Worm (Caenorhabditis elegans) whole organism, L3 larva: ENCODE data around the gene srh-87.

Source experiments
- R02D3.7 ChIP-seq: fragments of 150-350 bp; optimal IDR thresholded peaks from 2 replicates; lab custom pipeline; 2014; ENCODE audit warnings: missing biosample characterization, missing genetic modification characterization
- ZK546.5 ChIP-seq: sonication (generic microtip); optimal IDR thresholded peaks from 2 replicates; lab custom pipeline; 2017; ENCODE audit warnings: missing biosample characterization, missing genetic modification characterization
- aly-2 ChIP-seq: fragments of 150-350 bp; optimal IDR thresholded peaks from 2 replicates; lab custom pipeline; 2014; ENCODE audit warnings: missing biosample characterization, missing genetic modification characterization
- ama-1 ChIP-seq: fragments of 150-350 bp; optimal IDR thresholded peaks from 2 replicates; lab custom pipeline; 2018
- ceh-28 ChIP-seq: fragments of 150-350 bp; optimal IDR thresholded peaks from 2 replicates; lab custom pipeline; 2014; ENCODE audit warnings: missing biosample characterization, missing genetic modification reagents, missing genetic modification characterization
- ceh-82 ChIP-seq: fragments of 150-350 bp; optimal IDR thresholded peaks from 2 replicates; lab custom pipeline; 2014; ENCODE audit warnings: missing biosample characterization, missing genetic modification characterization
- daf-12 ChIP-seq: fragments of 150-350 bp; optimal IDR thresholded peaks from 2 replicates; lab custom pipeline; 2014; ENCODE audit warnings: missing biosample characterization, missing genetic modification reagents, missing genetic modification characterization
- egl-27 ChIP-seq: sonication (generic microtip); optimal IDR thresholded peaks from 4 replicates; lab custom pipeline; 2017; ENCODE audit warnings: missing biosample characterization, missing genetic modification reagents, missing genetic modification characterization
- egl-5 ChIP-seq: fragments of 150-350 bp; optimal IDR thresholded peaks from 2 replicates; lab custom pipeline; 2017; ENCODE audit warnings: missing biosample characterization, missing genetic modification reagents, missing genetic modification characterization, inconsistent platforms
- elt-1 ChIP-seq: fragments of 150-350 bp; optimal IDR thresholded peaks from 2 replicates; lab custom pipeline; 2014; ENCODE audit warnings: missing biosample characterization, missing genetic modification characterization
- elt-2 ChIP-seq: sonication (generic microtip); optimal IDR thresholded peaks from 2 replicates; lab custom pipeline; 2016; ENCODE audit warnings: missing genetic modification reagents, mild to moderate bottlenecking, missing genetic modification characterization, missing compliant biosample characterization
- elt-3 ChIP-seq, 3 experiments: fragments of 150-350 bp in 1 of 3; sonication (generic microtip) in 2 of 3; optimal IDR thresholded peaks; 2 replicates in 2 of 3; 4 replicates in 1 of 3; lab custom pipeline; 2014 to 2017; ENCODE audit warnings: missing biosample characterization in 3 of 3, missing genetic modification characterization in 3 of 3
- fkh-10 ChIP-seq: sonication (generic microtip); optimal IDR thresholded peaks from 2 replicates; lab custom pipeline; 2017; ENCODE audit warnings: missing biosample characterization, missing genetic modification reagents, missing genetic modification characterization
- fkh-2 ChIP-seq: fragments of 150-350 bp; optimal IDR thresholded peaks from 2 replicates; lab custom pipeline; 2014; ENCODE audit warnings: missing biosample characterization, missing genetic modification reagents, missing genetic modification characterization
- fos-1 ChIP-seq: fragments of 150-350 bp; optimal IDR thresholded peaks from 2 replicates; lab custom pipeline; 2014; ENCODE audit warnings: missing biosample characterization, missing genetic modification characterization
- hmg-11 ChIP-seq: sonication (generic microtip); optimal IDR thresholded peaks from 2 replicates; lab custom pipeline; 2016; ENCODE audit warnings: missing genetic modification characterization, missing compliant biosample characterization
- jun-1 ChIP-seq: fragments of 150-350 bp; optimal IDR thresholded peaks from 2 replicates; lab custom pipeline; 2014; ENCODE audit warnings: missing biosample characterization, missing genetic modification reagents, missing genetic modification characterization
- lin-15B ChIP-seq: fragments of 150-350 bp; optimal IDR thresholded peaks from 2 replicates; lab custom pipeline; 2014; ENCODE audit warnings: missing biosample characterization, missing genetic modification characterization
- lin-39 ChIP-seq: fragments of 150-350 bp; optimal IDR thresholded peaks from 2 replicates; lab custom pipeline; 2018; ENCODE audit warnings: missing biosample characterization, missing genetic modification reagents, missing genetic modification characterization
- lsy-12 ChIP-seq: sonication (generic microtip); optimal IDR thresholded peaks from 2 replicates; lab custom pipeline; 2016; ENCODE audit warnings: mild to moderate bottlenecking, missing genetic modification characterization, missing compliant biosample characterization
- nfya-1 ChIP-seq: sonication (generic microtip); optimal IDR thresholded peaks from 2 replicates; lab custom pipeline; 2017; ENCODE audit warnings: missing genetic modification characterization, mild to moderate bottlenecking, missing compliant biosample characterization, antibody characterized with exemption, moderate library complexity; ENCODE audit not compliant: insufficient read depth
- nhr-23 ChIP-seq: fragments of 150-350 bp; optimal IDR thresholded peaks from 2 replicates; lab custom pipeline; 2014; ENCODE audit warnings: missing biosample characterization, missing genetic modification reagents, missing genetic modification characterization
- nhr-237 ChIP-seq: fragments of 150-350 bp; optimal IDR thresholded peaks from 2 replicates; lab custom pipeline; 2014; ENCODE audit warnings: missing biosample characterization, missing genetic modification characterization
- nhr-25 ChIP-seq: sonication (generic microtip); optimal IDR thresholded peaks from 2 replicates; lab custom pipeline; 2017; ENCODE audit warnings: missing biosample characterization, missing genetic modification characterization
- nhr-28 ChIP-seq: fragments of 150-350 bp; optimal IDR thresholded peaks from 2 replicates; lab custom pipeline; 2014; ENCODE audit warnings: missing biosample characterization, missing genetic modification characterization
- nhr-43 ChIP-seq: sonication (generic microtip); optimal IDR thresholded peaks from 2 replicates; lab custom pipeline; 2016; ENCODE audit warnings: mild to moderate bottlenecking, missing genetic modification characterization, missing compliant biosample characterization; ENCODE audit not compliant: poor library complexity, severe bottlenecking
- nhr-76 ChIP-seq: fragments of 150-350 bp; sonication (generic microtip); optimal IDR thresholded peaks from 5 replicates; lab custom pipeline; 2014; ENCODE audit warnings: missing biosample characterization, missing genetic modification characterization
- nhr-77 ChIP-seq: fragments of 150-350 bp; optimal IDR thresholded peaks from 2 replicates; lab custom pipeline; 2014; ENCODE audit warnings: missing biosample characterization, missing genetic modification characterization
- pha-4 ChIP-seq: fragments of 150-350 bp; optimal IDR thresholded peaks from 2 replicates; lab custom pipeline; 2014; ENCODE audit warnings: missing biosample characterization, missing genetic modification reagents, missing genetic modification characterization
- pqm-1 ChIP-seq: fragments of 150-350 bp; optimal IDR thresholded peaks from 2 replicates; lab custom pipeline; 2017; ENCODE audit warnings: missing biosample characterization, missing genetic modification characterization, inconsistent platforms
- sea-2 ChIP-seq: fragments of 150-350 bp; sonication (generic microtip); optimal IDR thresholded peaks from 4 replicates; lab custom pipeline; 2014; ENCODE audit warnings: missing biosample characterization, missing genetic modification reagents, missing genetic modification characterization
- skn-1 ChIP-seq: fragments of 150-350 bp; optimal IDR thresholded peaks from 2 replicates; lab custom pipeline; 2014; ENCODE audit warnings: missing biosample characterization, missing genetic modification characterization
- snpc-4 ChIP-seq: fragments of 150-350 bp; optimal IDR thresholded peaks from 2 replicates; lab custom pipeline; 2014; ENCODE audit warnings: missing biosample characterization, missing genetic modification characterization
- unc-39 ChIP-seq: sonication (generic microtip); optimal IDR thresholded peaks from 4 replicates; lab custom pipeline; 2017; ENCODE audit warnings: missing biosample characterization, missing genetic modification characterization
- unc-62 ChIP-seq: fragments of 150-350 bp; sonication (generic microtip); optimal IDR thresholded peaks from 4 replicates; lab custom pipeline; 2014; ENCODE audit warnings: missing biosample characterization, missing genetic modification reagents, missing genetic modification characterization
- zag-1 ChIP-seq: fragments of 150-350 bp; optimal IDR thresholded peaks from 2 replicates; lab custom pipeline; 2014; ENCODE audit warnings: missing biosample characterization, missing genetic modification characterization
- ztf-11 ChIP-seq: fragments of 150-350 bp; optimal IDR thresholded peaks from 2 replicates; lab custom pipeline; 2014; ENCODE audit warnings: missing biosample characterization, missing genetic modification characterization

The srh-87 gene

DNA sequence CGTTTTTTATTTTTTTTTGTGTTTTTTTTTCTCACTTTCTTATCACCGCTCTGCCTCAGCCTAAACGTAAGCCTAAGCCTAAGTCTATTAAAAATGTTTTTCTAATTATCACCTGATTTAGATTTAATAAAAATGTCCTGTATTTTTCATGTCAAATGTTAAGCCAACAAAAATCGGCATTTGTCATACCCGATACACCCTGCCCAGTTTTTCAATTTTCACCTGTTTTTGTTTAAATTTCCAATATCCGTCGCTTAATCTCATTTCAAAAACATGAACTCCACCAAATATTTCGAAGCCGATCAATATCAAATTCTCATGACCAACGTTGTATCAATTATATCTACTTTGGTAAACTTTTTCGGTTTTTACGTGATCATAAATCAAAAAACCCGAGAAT lies 14.2 kb downstream of the srh-87 start, which contains the start of gene C31B8.1:
Gene C31B8.1 (plus strand): TSS at position 301 of the 400 bp plus-strand sequence.
- TF ChIP-seq lin-15B (tag; lab: Kevin White, UChicago), result no peak
- no peak for TF ChIP-seq nhr-76 (tag; lab: Kevin White, UChicago)
- TF ChIP-seq zag-1 (tag; lab: Kevin White, UChicago), result no peak
- no peak for TF ChIP-seq nhr-237 (tag; lab: Kevin White, UChicago)
- TF ChIP-seq sea-2 (GFP tag; lab: Kevin White, UChicago), result no peak
- no peak for TF ChIP-seq nhr-77
- TF ChIP-seq aly-2, result no peak
- TF ChIP-seq daf-12 (tag; lab: Kevin White, UChicago), result no peak
- no peak for TF ChIP-seq nhr-25 (tag; lab: Kevin White, UChicago)
- no peak for TF ChIP-seq lin-39 (tag; lab: Kevin White, UChicago)
- TF ChIP-seq ceh-28 (tag; lab: Kevin White, UChicago), result no peak
- no peak for TF ChIP-seq fkh-2 (tag; lab: Kevin White, UChicago)
- TF ChIP-seq ceh-82 (tag; lab: Kevin White, UChicago), result no peak
- no peak for TF ChIP-seq egl-5
- TF ChIP-seq nhr-23 (tag; lab: Kevin White, UChicago), result no peak
- no peak for TF ChIP-seq ZK546.5 (tag; lab: Kevin White, UChicago)

DNA sequence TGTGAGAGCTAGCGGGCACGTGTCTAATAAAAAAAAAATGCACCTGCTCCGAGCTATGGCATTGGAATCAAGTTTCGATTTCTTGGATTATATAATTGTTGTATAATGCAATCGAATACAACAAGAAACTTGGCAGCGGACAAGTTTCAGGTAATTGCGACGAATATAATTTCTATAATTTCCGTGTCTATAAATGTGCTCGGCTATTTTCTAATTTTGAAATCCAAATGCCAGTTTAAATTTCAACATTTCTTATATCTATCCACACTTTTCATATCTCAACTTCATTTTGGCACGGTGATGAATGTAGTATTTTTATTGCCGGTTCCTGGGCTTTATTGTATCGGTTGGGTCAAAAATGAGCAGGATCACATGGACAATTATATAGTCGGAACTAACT lies 15.7 kb downstream of the srh-87 start, which contains the start of gene C31B8.16:
Gene C31B8.16 (plus strand): TSS at position 301 of the 400 bp plus-strand sequence.
- no peak for TF ChIP-seq nhr-77

DNA sequence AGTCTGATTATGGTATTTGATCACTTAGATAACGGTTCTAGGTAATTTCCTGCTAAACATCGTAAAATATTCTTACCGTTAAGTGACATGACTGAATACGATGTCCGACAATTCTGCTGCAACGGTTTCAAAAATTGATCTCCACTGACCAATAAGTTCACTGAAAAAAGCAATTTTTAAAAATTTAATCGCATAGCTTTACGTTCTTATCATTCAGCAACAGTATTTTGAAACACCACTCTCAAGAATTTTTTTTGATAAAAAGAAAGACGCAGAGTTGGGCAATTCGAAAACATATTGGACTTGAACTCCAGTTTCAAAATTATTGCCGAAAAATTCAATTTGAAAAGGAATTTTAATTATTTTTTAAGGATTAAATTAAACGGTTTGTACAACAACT lies 17.9 kb downstream of the srh-87 start, which contains the start of gene C31B8.12:
Gene C31B8.12 (minus strand): TSS at position 101 of the 400 bp plus-strand sequence.
- TF ChIP-seq elt-3 (tag; optimal IDR thresholded peaks at IDR 0.05; lab: Kevin White, UChicago) (no peak), fkh-2 (tag; lab: Kevin White, UChicago) (no peak), unc-39 (tag; lab: Kevin White, UChicago) (no peak), ama-1 (lab: Kevin White, UChicago) (no peak), pqm-1 (no peak), skn-1 (no peak), sea-2 (GFP tag; lab: Kevin White, UChicago) (no peak), fkh-10 (GFP tag; lab: Kevin White, UChicago) (no peak), nhr-43 (tag; lab: Kevin White, UChicago) (no peak), lsy-12 (tag; lab: Kevin White, UChicago) (no peak), nfya-1 (tag; lab: Kevin White, UChicago) (no peak), fos-1 (tag; lab: Kevin White, UChicago) (no peak), R02D3.7 (no peak), egl-27 (no peak), nhr-76 (tag; lab: Kevin White, UChicago) (no peak), ceh-82 (tag; lab: Kevin White, UChicago) (no peak), lin-15B (tag; lab: Kevin White, UChicago) (no peak), jun-1 (tag; lab: Kevin White, UChicago) (no peak), elt-2 (tag; lab: Kevin White, UChicago) (no peak), elt-1 (tag; lab: Kevin White, UChicago) (no peak)

DNA sequence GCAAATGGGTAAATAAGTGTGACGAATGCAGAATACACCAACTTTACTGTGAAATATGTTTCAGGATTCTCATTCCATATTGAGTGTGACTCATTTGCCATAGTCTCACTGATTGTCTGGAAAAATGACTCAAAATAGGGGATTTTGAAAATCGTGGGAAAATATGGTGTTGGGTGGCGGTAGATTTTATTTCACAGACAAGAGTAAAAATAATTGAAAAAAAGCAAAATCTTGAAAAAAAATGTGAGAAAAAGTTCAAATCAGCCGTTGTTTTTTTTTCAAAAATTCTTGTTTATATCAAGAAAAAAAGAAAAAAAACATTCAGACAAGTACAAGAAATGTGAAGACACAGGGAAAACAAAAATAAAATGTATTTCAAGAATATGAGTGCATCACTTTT lies 22.9 kb downstream of the srh-87 start, which contains the start of gene srh-38:
Gene srh-38 (minus strand): TSS at position 101 of the 400 bp plus-strand sequence.
- TF ChIP-seq pha-4 (no peak), nhr-237 (tag; lab: Kevin White, UChicago) (no peak), lin-15B (tag; lab: Kevin White, UChicago) (no peak), sea-2 (GFP tag; lab: Kevin White, UChicago) (no peak), snpc-4 (tag; lab: Kevin White, UChicago) (no peak), ceh-28 (tag; lab: Kevin White, UChicago) (no peak), nhr-28 (tag; lab: Kevin White, UChicago) (no peak)
- TF ChIP-seq, all 47 proteins: peak for 0

DNA sequence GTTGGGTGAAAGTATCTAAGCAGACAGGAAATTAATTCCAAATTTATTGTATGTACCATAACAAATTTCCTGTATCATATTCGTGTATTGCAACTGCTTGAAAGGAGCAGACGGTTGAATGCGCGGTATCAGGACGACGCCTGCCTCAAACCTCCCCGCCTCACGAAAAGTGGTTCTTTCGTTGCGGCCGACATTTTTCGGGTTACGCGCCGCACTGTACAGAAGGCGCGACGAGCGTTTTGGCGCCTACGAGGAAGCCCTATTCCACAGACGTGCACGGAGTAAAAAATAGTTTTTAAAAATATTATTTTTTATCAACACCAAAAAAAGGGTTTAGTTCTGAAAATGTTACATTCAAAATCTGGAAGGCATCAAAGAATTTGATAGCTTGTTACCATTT lies 25.4 kb downstream of the srh-87 start:
- TF ChIP-seq pqm-1 (no peak), lin-39 (tag; lab: Kevin White, UChicago) (no peak), egl-27 (no peak), nhr-237 (tag; lab: Kevin White, UChicago) (no peak), nhr-76 (tag; lab: Kevin White, UChicago) (no peak), nhr-28 (tag; lab: Kevin White, UChicago) (no peak), snpc-4 (tag; lab: Kevin White, UChicago) (no peak), nfya-1 (tag; lab: Kevin White, UChicago) (no peak), egl-5 (no peak), sea-2 (GFP tag; lab: Kevin White, UChicago) (no peak), lin-15B (tag; lab: Kevin White, UChicago) (no peak), fkh-2 (tag; lab: Kevin White, UChicago) (no peak), unc-62 (GFP tag; lab: Kevin White, UChicago) (no peak), aly-2 (no peak), elt-1 (tag; lab: Kevin White, UChicago) (no peak), hmg-11 (tag; lab: Kevin White, UChicago) (no peak), ztf-11 (no peak), lsy-12 (tag; lab: Kevin White, UChicago) (no peak)
